Fruit fly (Drosophila melanogaster) whole organism, embryonic: ENCODE results near the gene CG14958.

Experiments used
- Asciz ChIP-seq: fragments of 200-800 bp; sonication (Bioruptor generic); optimal IDR thresholded peaks from 2 replicates; lab custom pipeline; 2017; ENCODE audit warnings: missing biosample characterization, mild to moderate bottlenecking, missing genetic modification characterization, missing genetic modification reagents
- Atf6 ChIP-seq: fragments of 200-800 bp; sonication (Bioruptor generic); IDR thresholded peaks from 2 replicates; pipeline ENCODE4 v1.3.6; 2022; ENCODE audit warnings: missing biosample characterization, missing genetic modification characterization
- C15 ChIP-seq: fragments of 200-800 bp; sonication (Bioruptor generic); IDR thresholded peaks from 3 replicates; pipeline ENCODE4 v1.3.6; 2022; ENCODE audit warnings: missing biosample characterization, missing genetic modification characterization
- CG10267 ChIP-seq: fragments of 200-800 bp; sonication (Bioruptor generic); optimal IDR thresholded peaks from 2 replicates; lab custom pipeline; 2018; ENCODE audit warnings: missing biosample characterization, mild to moderate bottlenecking, missing genetic modification characterization, moderate library complexity
- CG11398 ChIP-seq: fragments of 200-800 bp; sonication (Bioruptor generic); optimal IDR thresholded peaks from 2 replicates; lab custom pipeline; 2016; ENCODE audit warnings: missing biosample characterization, missing genetic modification characterization
- CG11695 ChIP-seq: fragments of 200-800 bp; sonication (Bioruptor generic); IDR thresholded peaks from 3 replicates; pipeline ENCODE4 v1.3.6; 2022; ENCODE audit warnings: missing biosample characterization, missing genetic modification characterization
- CG12104 ChIP-seq: fragments of 200-800 bp; sonication (Bioruptor generic); optimal IDR thresholded peaks from 3 replicates; lab custom pipeline; 2016; ENCODE audit warnings: missing biosample characterization, missing genetic modification characterization
- CG12219 ChIP-seq: fragments of 200-800 bp; sonication (Bioruptor generic); optimal IDR thresholded peaks from 3 replicates; lab custom pipeline; 2018; ENCODE audit warnings: missing biosample characterization, mild to moderate bottlenecking, missing genetic modification characterization
- CG12744 ChIP-seq: fragments of 200-800 bp; sonication (Bioruptor generic); optimal IDR thresholded peaks from 2 replicates; lab custom pipeline; 2016; ENCODE audit warnings: missing biosample characterization, missing genetic modification characterization
- CG15073 ChIP-seq: fragments of 200-800 bp; sonication (Bioruptor generic); optimal IDR thresholded peaks from 2 replicates; lab custom pipeline; 2016; ENCODE audit warnings: missing biosample characterization, missing genetic modification characterization
- CG2875 ChIP-seq: fragments of 200-800 bp; sonication (Bioruptor generic); optimal IDR thresholded peaks from 2 replicates; lab custom pipeline; 2017; ENCODE audit warnings: missing biosample characterization, mild to moderate bottlenecking, missing genetic modification characterization, missing genetic modification reagents
- CG2889 ChIP-seq: fragments of 200-800 bp; sonication (Bioruptor generic); IDR thresholded peaks from 3 replicates; pipeline ENCODE4 v1.3.6; 2022; ENCODE audit warnings: missing biosample characterization, missing genetic modification characterization
- CG3726 ChIP-seq: fragments of 200-800 bp; sonication (Bioruptor generic); IDR thresholded peaks from 3 replicates; pipeline ENCODE4, ENCODE4 v1.3.6; 2022; ENCODE audit warnings: missing biosample characterization, missing genetic modification characterization
- CG3847 ChIP-seq: fragments of 200-800 bp; sonication (Bioruptor generic); IDR thresholded peaks from 2 replicates; pipeline ENCODE4 v1.3.6; 2022; ENCODE audit warnings: missing biosample characterization, missing genetic modification characterization
- CG4730 ChIP-seq: fragments of 200-800 bp; sonication (Bioruptor generic); IDR thresholded peaks from 2 replicates; pipeline ENCODE4 v1.3.6; 2022; ENCODE audit warnings: missing biosample characterization, missing genetic modification characterization
- CG4820 ChIP-seq: fragments of 200-800 bp; sonication (Bioruptor generic); optimal IDR thresholded peaks from 3 replicates; lab custom pipeline; 2016; ENCODE audit warnings: missing biosample characterization, missing genetic modification characterization
- CG7271 ChIP-seq: fragments of 200-800 bp; sonication (Bioruptor generic); optimal IDR thresholded peaks from 2 replicates; lab custom pipeline; 2018; ENCODE audit warnings: missing biosample characterization, mild to moderate bottlenecking, missing genetic modification characterization, moderate library complexity
- CG8290 ChIP-seq, 3 experiments: fragments of 200-800 bp; sonication (Bioruptor generic); optimal IDR thresholded peaks; 2 replicates each; lab custom pipeline; 2016 to 2019; ENCODE audit warnings: missing biosample characterization in 3 of 3, missing genetic modification characterization in 3 of 3, mild to moderate bottlenecking in 2 of 3, moderate library complexity in 1 of 3
- Chrac-16 ChIP-seq: fragments of 200-800 bp; sonication (Bioruptor generic); optimal IDR thresholded peaks from 3 replicates; lab custom pipeline; 2016; ENCODE audit warnings: missing biosample characterization, missing genetic modification characterization
- Deaf1 ChIP-seq: fragments of 200-800 bp; optimal IDR thresholded peaks from 3 replicates; lab custom pipeline; 2019; ENCODE audit warnings: missing biosample characterization, mild to moderate bottlenecking, missing genetic modification characterization, moderate library complexity
- H2.0 ChIP-seq: fragments of 200-800 bp; sonication (Bioruptor generic); IDR thresholded peaks from 2 replicates; pipeline ENCODE4 v1.3.6; 2022; ENCODE audit warnings: missing biosample characterization, missing genetic modification characterization
- Hr3 ChIP-seq: fragments of 200-800 bp; sonication (Bioruptor generic); optimal IDR thresholded peaks from 3 replicates; lab custom pipeline; 2016; ENCODE audit warnings: missing biosample characterization, missing genetic modification characterization
- Hr51 ChIP-seq, 2 experiments: fragments of 200-800 bp; sonication (Bioruptor generic); optimal IDR thresholded peaks; 2 replicates in 1 of 2; 3 replicates in 1 of 2; lab custom pipeline; 2016 to 2018; ENCODE audit warnings: missing biosample characterization in 2 of 2, missing genetic modification characterization in 2 of 2, mild to moderate bottlenecking in 1 of 2, moderate library complexity in 1 of 2
- Hsf ChIP-seq: fragments of 200-800 bp; sonication (Bioruptor generic); optimal IDR thresholded peaks from 3 replicates; lab custom pipeline; 2016; ENCODE audit warnings: missing biosample characterization, missing genetic modification characterization
- Kr ChIP-seq: fragments of 200-800 bp; sonication (Bioruptor generic); optimal IDR thresholded peaks from 2 replicates; lab custom pipeline; 2017; ENCODE audit warnings: missing biosample characterization, mild to moderate bottlenecking, missing genetic modification characterization
- Meics ChIP-seq: fragments of 200-800 bp; sonication (Bioruptor generic); optimal IDR thresholded peaks from 2 replicates; lab custom pipeline; 2017; ENCODE audit warnings: missing biosample characterization, mild to moderate bottlenecking, missing genetic modification characterization
- Oaz ChIP-seq: fragments of 200-800 bp; sonication (Bioruptor generic); IDR thresholded peaks from 2 replicates; pipeline ENCODE4 v1.3.6; 2022; ENCODE audit warnings: missing biosample characterization, missing genetic modification characterization
- Rx ChIP-seq: fragments of 200-800 bp; sonication (Bioruptor generic); IDR thresholded peaks from 2 replicates; pipeline ENCODE4 v1.3.6; 2022; ENCODE audit warnings: missing biosample characterization, missing genetic modification characterization
- Sin3A ChIP-seq: fragments of >200 bp; optimal IDR thresholded peaks from 2 replicates; lab custom pipeline; 2018
- Sox100B ChIP-seq: fragments of 200-800 bp; sonication (Bioruptor generic); optimal IDR thresholded peaks from 3 replicates; lab custom pipeline; 2018; ENCODE audit warnings: missing biosample characterization, mild to moderate bottlenecking, missing genetic modification characterization
- Spps ChIP-seq: fragments of 200-800 bp; sonication (Bioruptor generic); optimal IDR thresholded peaks from 2 replicates; lab custom pipeline; 2018; ENCODE audit warnings: missing biosample characterization, mild to moderate bottlenecking, missing genetic modification characterization
- abd-A ChIP-seq: fragments of 200-800 bp; sonication (Bioruptor generic); optimal IDR thresholded peaks from 3 replicates; lab custom pipeline; 2019; ENCODE audit warnings: missing biosample characterization, mild to moderate bottlenecking, missing genetic modification characterization, moderate library complexity
- cad ChIP-seq: fragments of >200 bp; optimal IDR thresholded peaks from 2 replicates; lab custom pipeline; 2017; ENCODE audit warnings: missing biosample characterization, missing genetic modification characterization
- cas ChIP-seq: fragments of 200-800 bp; sonication (Bioruptor generic); IDR thresholded peaks from 2 replicates; pipeline ENCODE4 v1.3.6; 2022; ENCODE audit warnings: missing biosample characterization, missing genetic modification characterization
- chn ChIP-seq: fragments of 200-800 bp; sonication (Bioruptor generic); optimal IDR thresholded peaks from 2 replicates; lab custom pipeline; 2016; ENCODE audit warnings: missing biosample characterization, missing genetic modification characterization
- disco-r ChIP-seq: fragments of 200-800 bp; sonication (Bioruptor generic); optimal IDR thresholded peaks from 2 replicates; lab custom pipeline; 2016; ENCODE audit warnings: missing biosample characterization, missing genetic modification characterization
- fd96Cb ChIP-seq: fragments of 200-800 bp; sonication (Bioruptor generic); optimal IDR thresholded peaks from 2 replicates; lab custom pipeline; 2018; ENCODE audit warnings: missing biosample characterization, mild to moderate bottlenecking, missing genetic modification characterization, moderate library complexity
- hkb ChIP-seq, 2 experiments: fragments of 200-800 bp in 1 of 2; fragments of >200 bp in 1 of 2; sonication (Bioruptor generic) in 1 of 2; IDR thresholded peaks in 1 of 2; optimal IDR thresholded peaks in 1 of 2; 2 replicates each; pipeline versions ENCODE4 v1.3.6 to Lab custom; 2017 to 2022; ENCODE audit warnings: missing biosample characterization in 1 of 2, missing genetic modification characterization in 1 of 2
- jigr1 ChIP-seq: fragments of 200-800 bp; sonication (Bioruptor generic); IDR thresholded peaks from 3 replicates; pipeline ENCODE4 v1.3.6; 2022; ENCODE audit warnings: missing biosample characterization, missing genetic modification characterization
- kni ChIP-seq: fragments of 200-800 bp; sonication (Bioruptor generic); optimal IDR thresholded peaks from 3 replicates; lab custom pipeline; 2017; ENCODE audit warnings: mild to moderate bottlenecking, missing biosample characterization, missing genetic modification reagents, missing genetic modification characterization
- nerfin-2 ChIP-seq: fragments of 200-800 bp; sonication (Bioruptor generic); IDR thresholded peaks from 2 replicates; pipeline ENCODE4 v1.3.6; 2022; ENCODE audit warnings: missing biosample characterization, missing genetic modification characterization; ENCODE audit not compliant: partially characterized antibody
- pfk ChIP-seq: fragments of 200-800 bp; sonication (Bioruptor generic); optimal IDR thresholded peaks from 2 replicates; lab custom pipeline; 2018; ENCODE audit warnings: missing biosample characterization, mild to moderate bottlenecking, missing genetic modification characterization, moderate library complexity
- ranshi ChIP-seq: fragments of 200-800 bp; sonication (Bioruptor generic); IDR thresholded peaks from 2 replicates; pipeline ENCODE4 v1.3.6; 2022; ENCODE audit warnings: missing biosample characterization, missing genetic modification characterization
- salm ChIP-seq: fragments of 200-800 bp; sonication (Bioruptor generic); optimal IDR thresholded peaks from 2 replicates; lab custom pipeline; 2018; ENCODE audit warnings: missing biosample characterization, mild to moderate bottlenecking, missing genetic modification characterization
- sens ChIP-seq: fragments of 200-800 bp; sonication (Bioruptor generic); peaks from one replicate; lab custom pipeline; 2016; ENCODE audit warnings: missing biosample characterization, missing genetic modification characterization
- sim ChIP-seq: fragments of 200-800 bp; sonication (Bioruptor generic); IDR thresholded peaks from 2 replicates; pipeline ENCODE4 v1.3.6; 2022; ENCODE audit warnings: missing biosample characterization, missing genetic modification characterization
- sob ChIP-seq: fragments of 200-800 bp; sonication (Bioruptor generic); IDR thresholded peaks from 2 replicates; pipeline ENCODE4 v1.3.6; 2022; ENCODE audit warnings: missing biosample characterization, missing genetic modification characterization
- tup ChIP-seq: fragments of 200-800 bp; sonication (Bioruptor generic); optimal IDR thresholded peaks from 2 replicates; lab custom pipeline; 2016; ENCODE audit warnings: missing biosample characterization, mild to moderate bottlenecking, missing genetic modification characterization, moderate library complexity
- tx ChIP-seq: fragments of 200-800 bp; sonication (Bioruptor generic); optimal IDR thresholded peaks from 2 replicates; lab custom pipeline; 2016; ENCODE audit warnings: missing biosample characterization, missing genetic modification characterization
- wor ChIP-seq: fragments of 200-800 bp; sonication (Bioruptor generic); IDR thresholded peaks from 2 replicates; pipeline ENCODE4 v1.3.6; 2022; ENCODE audit warnings: missing biosample characterization, missing genetic modification characterization

CG14958 gene

dm6 chr3L:3159309-3160194 lies 30.2 kb upstream of the CG14958 start, which contains the start of the genes ND-30 and CG15812 (continued):
- TF ChIP-seq Chrac-16 (GFP tag; lab: Kevin White, UChicago) = peak; percentile 19
- no peak for TF ChIP-seq sob (GFP tag; lab: Robert Waterston, UW)
- no peak for TF ChIP-seq CG2889
- TF ChIP-seq Atf6 (GFP tag; lab: Robert Waterston, UW) = no peak
- TF ChIP-seq abd-A (tag; lab: Kevin White, UChicago) = no peak
- TF ChIP-seq Kr (GFP tag; lab: Kevin White, UChicago) = no peak
- no peak for TF ChIP-seq cas (GFP tag; lab: Robert Waterston, UW)
- TF ChIP-seq CG3726 = no peak
- no peak for TF ChIP-seq disco-r (GFP tag; lab: Kevin White, UChicago)
- no peak for TF ChIP-seq CG15073 (GFP tag; lab: Kevin White, UChicago)
- TF ChIP-seq sens (GFP tag; lab: Kevin White, UChicago) = peak; percentile 87
- no peak for TF ChIP-seq CG12219
- no peak for TF ChIP-seq chn (GFP tag; lab: Kevin White, UChicago)
- no peak for TF ChIP-seq Hsf (GFP tag; lab: Kevin White, UChicago)
- 0 out of 2 replicates have a peak, but pooled peaks have one; percentile 5 for TF ChIP-seq CG3847 (GFP tag; lab: Robert Waterston, UW)
- TF ChIP-seq fd96Cb (tag; lab: Kevin White, UChicago) = no peak
- no peak for TF ChIP-seq CG8290 (GFP tag; optimal IDR thresholded peaks at IDR 0.05; lab: Kevin White, UChicago)
- TF ChIP-seq CG8290 (tag; optimal IDR thresholded peaks at IDR 0.05; lab: Kevin White, UChicago) = no peak
- TF ChIP-seq CG11695 (GFP tag; lab: Robert Waterston, UW) = no peak
- TF ChIP-seq CG4820 (GFP tag; lab: Kevin White, UChicago) = no peak
- no peak for TF ChIP-seq hkb (optimal IDR thresholded peaks at IDR 0.05; lab: Kevin White, UChicago)
- no peak for TF ChIP-seq hkb (GFP tag; IDR thresholded peaks at IDR 0.05; lab: Robert Waterston, UW)
- no peak for TF ChIP-seq Sox100B
- no peak for TF ChIP-seq CG10267 (tag; lab: Kevin White, UChicago)
- no peak for TF ChIP-seq cad (GFP tag; lab: Kevin White, UChicago)
- TF ChIP-seq pfk = peak; percentile 94
- no peak for TF ChIP-seq Hr51 (GFP tag; optimal IDR thresholded peaks at IDR 0.05; lab: Kevin White, UChicago)
- no peak for TF ChIP-seq salm
- no peak for TF ChIP-seq Deaf1 (tag; lab: Kevin White, UChicago)
- no peak for TF ChIP-seq tup (GFP tag; lab: Kevin White, UChicago)
- no peak for TF ChIP-seq Meics (GFP tag; lab: Kevin White, UChicago)
- TF ChIP-seq Spps (tag; lab: Kevin White, UChicago) = no peak
- no peak for TF ChIP-seq CG2875 (GFP tag; lab: Kevin White, UChicago)
- TF ChIP-seq Oaz (GFP tag; lab: Robert Waterston, UW) = no peak
- TF ChIP-seq kni (GFP tag; lab: Kevin White, UChicago) = no peak
- TF ChIP-seq Asciz (GFP tag; lab: Kevin White, UChicago) = no peak
- TF ChIP-seq Rx (GFP tag; lab: Robert Waterston, UW) = no peak
- TF ChIP-seq wor = no peak
- no peak for TF ChIP-seq jigr1 (GFP tag; lab: Robert Waterston, UW)
- no peak for TF ChIP-seq ranshi
- no peak for TF ChIP-seq tx (GFP tag; lab: Kevin White, UChicago)
- no peak for TF ChIP-seq nerfin-2 (GFP tag; lab: Robert Waterston, UW)
- TF ChIP-seq sim (GFP tag; lab: Robert Waterston, UW) = no peak
- no peak for TF ChIP-seq H2.0 (GFP tag; lab: Robert Waterston, UW)
- TF ChIP-seq Hr3 (GFP tag; lab: Kevin White, UChicago) = peak; percentile 46
- TF ChIP-seq CG7271 (tag; lab: Kevin White, UChicago) = no peak
- TF ChIP-seq CG12744 (GFP tag; lab: Kevin White, UChicago) = no peak
- TF ChIP-seq CG12104 (GFP tag; lab: Kevin White, UChicago) = peak; percentile 14
- TF ChIP-seq CG4730 (GFP tag; lab: Robert Waterston, UW) = no peak
- no peak for TF ChIP-seq Sin3A (lab: Kevin White, UChicago)
- TF ChIP-seq CG11398 (GFP tag; lab: Kevin White, UChicago) = no peak
- TF ChIP-seq C15 (GFP tag; lab: Robert Waterston, UW) = no peak
